Worm (Caenorhabditis elegans) whole organism, early embryonic: ENCODE results near the gene mps-1.

ENCODE experiments used
- F13C5.2 ChIP-seq: sonication (generic microtip); optimal IDR thresholded peaks from 2 replicates; lab custom pipeline; 2017; ENCODE audit warnings: mild to moderate bottlenecking, missing genetic modification characterization, inconsistent platforms, missing compliant biosample characterization
- ama-1 ChIP-seq: fragments of 150-350 bp; optimal IDR thresholded peaks from 2 replicates; lab custom pipeline; 2014
- ceh-13 ChIP-seq: fragments of 200-800 bp; sonication (Bioruptor generic); optimal IDR thresholded peaks from 2 replicates; lab custom pipeline; 2018; ENCODE audit warnings: mild to moderate bottlenecking, missing genetic modification characterization, missing compliant biosample characterization
- ceh-36 ChIP-seq: sonication (generic microtip); optimal IDR thresholded peaks from 2 replicates; lab custom pipeline; 2016; ENCODE audit warnings: missing genetic modification characterization, inconsistent platforms, missing compliant biosample characterization
- ets-7 ChIP-seq: sonication (generic microtip); optimal IDR thresholded peaks from 2 replicates; lab custom pipeline; 2016; ENCODE audit warnings: missing genotype, missing genetic modification characterization, missing compliant biosample characterization
- flt-1 ChIP-seq: fragments of 200-800 bp; sonication (Bioruptor generic); IDR thresholded peaks from 2 replicates; pipeline ENCODE4 v1.3.6; 2022; ENCODE audit warnings: missing genetic modification characterization, missing compliant biosample characterization
- hmbx-1 ChIP-seq: sonication (generic microtip); optimal IDR thresholded peaks from 2 replicates; lab custom pipeline; 2016; ENCODE audit warnings: mild to moderate bottlenecking, missing genetic modification characterization, missing compliant biosample characterization
- hmg-4 ChIP-seq: fragments of 200-800 bp; sonication (Bioruptor generic); optimal IDR thresholded peaks from 2 replicates; lab custom pipeline; 2018; ENCODE audit warnings: mild to moderate bottlenecking, missing genetic modification characterization, missing compliant biosample characterization
- hnd-1 ChIP-seq: sonication (generic microtip); optimal IDR thresholded peaks from 2 replicates; lab custom pipeline; 2016; ENCODE audit warnings: missing genetic modification characterization, missing compliant biosample characterization
- pes-1 ChIP-seq: fragments of 200-800 bp; sonication (Bioruptor generic); IDR thresholded peaks from 2 replicates; pipeline ENCODE4 v1.3.6; 2022; ENCODE audit warnings: missing genetic modification reagents, missing genetic modification characterization, missing compliant biosample characterization
- scrt-1 ChIP-seq: fragments of 200-800 bp; sonication (Bioruptor generic); IDR thresholded peaks from 2 replicates; pipeline ENCODE4 v1.3.6; 2022; ENCODE audit warnings: missing genetic modification characterization, missing compliant biosample characterization
- tbx-11 ChIP-seq: fragments of 200-800 bp; sonication (Bioruptor generic); IDR thresholded peaks from 2 replicates; pipeline ENCODE4 v1.3.6; 2022; ENCODE audit warnings: missing genetic modification characterization, missing compliant biosample characterization
- tbx-37 ChIP-seq: fragments of 200-800 bp; sonication (Bioruptor generic); conservative IDR thresholded peaks from 2 replicates; pipeline ENCODE4 v1.3.6; 2022; ENCODE audit warnings: missing genetic modification reagents, missing genetic modification characterization, missing compliant biosample characterization
- tra-4 ChIP-seq: sonication (generic microtip); optimal IDR thresholded peaks from 2 replicates; lab custom pipeline; 2017; ENCODE audit warnings: missing genetic modification characterization, missing compliant biosample characterization

- no peak for TF ChIP-seq ama-1 (lab: Kevin White, UChicago)
- no peak for TF ChIP-seq pes-1
- no peak for TF ChIP-seq tbx-37 (GFP tag; lab: Robert Waterston, UW)
- TF ChIP-seq F13C5.2, result no peak
- no peak for TF ChIP-seq flt-1 (GFP tag; lab: Robert Waterston, UW)
- TF ChIP-seq scrt-1, result no peak
- TF ChIP-seq hmg-4, result no peak
- no peak for TF ChIP-seq tbx-11
- TF ChIP-seq tra-4 (tag; lab: Kevin White, UChicago), result no peak
- no peak for TF ChIP-seq ets-7
- TF ChIP-seq hnd-1 (tag; lab: Kevin White, UChicago), result no peak
- no peak for TF ChIP-seq ceh-36
- TF ChIP-seq hmbx-1 (tag; lab: Kevin White, UChicago), result no peak
- no peak for TF ChIP-seq ceh-13 (GFP tag; lab: Kevin White, UChicago)
Measured at ce11 chrII:6248029-6248428, 46.1 kb downstream of the mps-1 start.
